Fruit fly (Drosophila melanogaster): ENCODE data around the gene S-Lap2.

- TF ChIP-seq CG8478 (optimal IDR thresholded peaks at IDR 0.05) (no peak), CTCF (optimal IDR thresholded peaks at IDR 0.05) (no peak)
Observed at dm6 chr3L:8578470-8578869, 41.2 kb upstream of the S-Lap2 start.

Data from S2 (cell line).